Fruit fly (Drosophila melanogaster): ENCODE measurements around the gene Tyler.

- TF ChIP-seq acj6 (GFP tag; optimal IDR thresholded peaks at IDR 0.05) (no peak), Sox14 (GFP tag; optimal IDR thresholded peaks at IDR 0.05) (no peak), Ets96B (tag; optimal IDR thresholded peaks at IDR 0.05) (no peak), ss (GFP tag; optimal IDR thresholded peaks at IDR 0.05) (peak in 1 of 2 experiments; percentile 20), CG11902 (GFP tag; optimal IDR thresholded peaks at IDR 0.05) (no peak), Gug (GFP tag; IDR thresholded peaks at IDR 0.05) (no peak), CG32006 (GFP tag; optimal IDR thresholded peaks at IDR 0.05) (no peak), CG16779 (tag; optimal IDR thresholded peaks at IDR 0.05) (no peak), cyc (GFP tag; optimal IDR thresholded peaks at IDR 0.05) (no peak), CG4318 (GFP tag; optimal IDR thresholded peaks at IDR 0.05) (no peak), Eip93F (GFP tag; optimal IDR thresholded peaks at IDR 0.05) (no peak)
Measured at dm6 chrX:19640707-19641248, 29.5 kb downstream of the Tyler start.
